Worm (Caenorhabditis elegans) whole organism, young adult: ENCODE results near the gene F18G5.1.
A peak's percentile ranks its signal among the peaks of the same experiment; 100 is the strongest.

Experiments used
- B0336.3 ChIP-seq: fragments of 200-800 bp; sonication (Bioruptor generic); IDR thresholded peaks from 2 replicates; pipeline ENCODE4 v1.3.6; 2022; ENCODE audit warnings: missing genetic modification characterization, missing compliant biosample characterization
- F10E7.11 ChIP-seq: sonication (generic microtip); optimal IDR thresholded peaks from 2 replicates; lab custom pipeline; 2017; ENCODE audit warnings: mild to moderate bottlenecking, missing genetic modification characterization, moderate library complexity, missing compliant biosample characterization
- F37B4.10 ChIP-seq: fragments of 200-800 bp; sonication (Bioruptor generic); IDR thresholded peaks from 2 replicates; pipeline ENCODE4 v1.3.6; 2022; ENCODE audit warnings: missing genetic modification characterization, missing compliant biosample characterization
- F52B5.7 ChIP-seq: sonication (generic microtip); optimal IDR thresholded peaks from 2 replicates; lab custom pipeline; 2016; ENCODE audit warnings: mild to moderate bottlenecking, missing genetic modification characterization, missing compliant biosample characterization
- F55B11.4 ChIP-seq: sonication (generic microtip); optimal IDR thresholded peaks from 2 replicates; lab custom pipeline; 2016; ENCODE audit warnings: missing compliant biosample characterization, missing genetic modification characterization, borderline replicate concordance; ENCODE audit not compliant: insufficient read depth
- ZK185.1 ChIP-seq: sonication (generic microtip); optimal IDR thresholded peaks from 2 replicates; lab custom pipeline; 2016; ENCODE audit warnings: mild to moderate bottlenecking, missing genetic modification characterization, missing compliant biosample characterization; ENCODE audit not compliant: poor library complexity, severe bottlenecking
- akir-1 ChIP-seq: fragments of 200-800 bp; sonication (Bioruptor generic); optimal IDR thresholded peaks from 2 replicates; lab custom pipeline; 2018; ENCODE audit warnings: mild to moderate bottlenecking, missing genetic modification characterization, moderate library complexity, missing compliant biosample characterization
- aptf-3 ChIP-seq: fragments of 200-800 bp; sonication (Bioruptor generic); IDR thresholded peaks from 2 replicates; pipeline ENCODE4 v1.3.6; 2022; ENCODE audit warnings: missing genetic modification characterization, missing compliant biosample characterization
- atf-7 ChIP-seq: sonication (generic microtip); optimal IDR thresholded peaks from 2 replicates; lab custom pipeline; 2017; ENCODE audit warnings: mild to moderate bottlenecking, missing genetic modification characterization, missing compliant biosample characterization
- cebp-1 ChIP-seq, 2 experiments: fragments of 200-800 bp in 1 of 2; sonication (Bioruptor generic) in 1 of 2; sonication (generic microtip) in 1 of 2; IDR thresholded peaks in 1 of 2; optimal IDR thresholded peaks in 1 of 2; 2 replicates each; pipeline versions ENCODE4 v1.3.6 to Lab custom; 2017 to 2022; ENCODE audit warnings: missing compliant biosample characterization in 2 of 2, missing genetic modification characterization in 2 of 2, mild to moderate bottlenecking in 1 of 2, missing genetic modification reagents in 1 of 2, moderate library complexity in 1 of 2
- cebp-2 ChIP-seq: fragments of 200-800 bp; sonication (Bioruptor generic); IDR thresholded peaks from 2 replicates; pipeline ENCODE4 v1.3.6; 2022; ENCODE audit warnings: missing genetic modification characterization, missing compliant biosample characterization
- dpff-1 ChIP-seq: sonication (generic microtip); optimal IDR thresholded peaks from 2 replicates; lab custom pipeline; 2017; ENCODE audit warnings: mild to moderate bottlenecking, missing genetic modification characterization, missing compliant biosample characterization
- efl-1 ChIP-seq: fragments of 150-350 bp; optimal IDR thresholded peaks from 2 replicates; lab custom pipeline; 2014; ENCODE audit warnings: missing biosample characterization, missing genetic modification reagents, missing genetic modification characterization
- egl-44 ChIP-seq: fragments of 200-800 bp; sonication (Bioruptor generic); IDR thresholded peaks from 2 replicates; pipeline ENCODE4 v1.3.6; 2022; ENCODE audit warnings: missing genetic modification reagents, missing genetic modification characterization, missing compliant biosample characterization
- ets-4 ChIP-seq: fragments of 200-800 bp; sonication (Bioruptor generic); optimal IDR thresholded peaks from 2 replicates; lab custom pipeline; 2018; ENCODE audit warnings: mild to moderate bottlenecking, missing genetic modification characterization, missing compliant biosample characterization
- hlh-12 ChIP-seq: sonication (generic microtip); optimal IDR thresholded peaks from 2 replicates; lab custom pipeline; 2016; ENCODE audit warnings: missing genetic modification characterization, missing compliant biosample characterization
- let-526 ChIP-seq: fragments of 200-800 bp; sonication (Bioruptor generic); IDR thresholded peaks from 2 replicates; pipeline ENCODE4 v1.3.6; 2022; ENCODE audit warnings: missing genetic modification reagents, missing genetic modification characterization, missing compliant biosample characterization
- let-607 ChIP-seq, 2 experiments: fragments of 200-800 bp in 1 of 2; sonication (Bioruptor generic) in 1 of 2; sonication (generic microtip) in 1 of 2; optimal IDR thresholded peaks; 2 replicates each; lab custom pipeline; 2016 to 2018; ENCODE audit warnings: mild to moderate bottlenecking in 2 of 2, missing compliant biosample characterization in 2 of 2, missing genetic modification characterization in 2 of 2, moderate library complexity in 2 of 2, missing genotype in 1 of 2
- lin-35 ChIP-seq, 3 experiments: fragments of 150-350 bp in 2 of 3; sonication (generic microtip) in 1 of 3; optimal IDR thresholded peaks; 2 replicates each; lab custom pipeline; 2014 to 2018; ENCODE audit warnings: missing biosample characterization in 3 of 3, missing genetic modification characterization in 3 of 3, missing genetic modification reagents in 3 of 3
- lin-40 ChIP-seq: sonication (generic microtip); optimal IDR thresholded peaks from 2 replicates; lab custom pipeline; 2016; ENCODE audit warnings: missing genetic modification characterization, mild to moderate bottlenecking, missing compliant biosample characterization, missing genotype, missing genetic modification reagents
- mxl-1 ChIP-seq: sonication (generic microtip); optimal IDR thresholded peaks from 2 replicates; lab custom pipeline; 2016; ENCODE audit warnings: missing genetic modification characterization, missing compliant biosample characterization
- nfyb-1 ChIP-seq: fragments of 200-800 bp; sonication (Bioruptor generic); IDR thresholded peaks from 2 replicates; pipeline ENCODE4 v1.3.6; 2022; ENCODE audit warnings: missing genetic modification reagents, missing genetic modification characterization, missing compliant biosample characterization
- nhr-80 ChIP-seq: sonication (generic microtip); optimal IDR thresholded peaks from 2 replicates; lab custom pipeline; 2016; ENCODE audit warnings: missing genetic modification characterization, missing compliant biosample characterization
- nhr-90 ChIP-seq: sonication (generic microtip); optimal IDR thresholded peaks from 2 replicates; lab custom pipeline; 2016; ENCODE audit warnings: missing genotype, mild to moderate bottlenecking, missing genetic modification characterization, missing compliant biosample characterization
- somi-1 ChIP-seq: fragments of 200-800 bp; sonication (Bioruptor generic); optimal IDR thresholded peaks from 2 replicates; lab custom pipeline; 2018; ENCODE audit warnings: mild to moderate bottlenecking, missing genetic modification characterization, missing compliant biosample characterization
- tbp1 ChIP-seq: fragments of 200-800 bp; sonication (Bioruptor generic); optimal IDR thresholded peaks from 2 replicates; lab custom pipeline; 2018; ENCODE audit warnings: mild to moderate bottlenecking, missing genetic modification characterization, missing compliant biosample characterization
- tbx-9 ChIP-seq: sonication (generic microtip); optimal IDR thresholded peaks from 2 replicates; lab custom pipeline; 2016; ENCODE audit warnings: borderline replicate concordance, missing genetic modification characterization, inconsistent platforms, missing compliant biosample characterization
- unc-130 ChIP-seq: sonication (generic microtip); optimal IDR thresholded peaks from 2 replicates; lab custom pipeline; 2016; ENCODE audit warnings: missing genetic modification reagents, missing genetic modification characterization, missing compliant biosample characterization
- unc-62 ChIP-seq: fragments of 150-350 bp; optimal IDR thresholded peaks from 2 replicates; lab custom pipeline; 2014; ENCODE audit warnings: missing biosample characterization, missing genetic modification reagents, missing genetic modification characterization
- xnd-1 ChIP-seq: sonication (generic microtip); optimal IDR thresholded peaks from 2 replicates; lab custom pipeline; 2016; ENCODE audit warnings: missing genotype, missing genetic modification reagents, missing genetic modification characterization, missing compliant biosample characterization
- zfh-2 ChIP-seq: fragments of 200-800 bp; sonication (Bioruptor generic); conservative IDR thresholded peaks from 2 replicates; pipeline ENCODE4 v1.3.6; 2022; ENCODE audit warnings: missing genetic modification reagents, missing genetic modification characterization, missing compliant biosample characterization
- zim-3 ChIP-seq: sonication (generic microtip); optimal IDR thresholded peaks from 2 replicates; lab custom pipeline; 2017; ENCODE audit warnings: mild to moderate bottlenecking, missing genetic modification characterization, moderate library complexity, missing compliant biosample characterization
- ztf-22 ChIP-seq: fragments of 200-800 bp; sonication (Bioruptor generic); optimal IDR thresholded peaks from 2 replicates; lab custom pipeline; 2018; ENCODE audit warnings: mild to moderate bottlenecking, missing genetic modification characterization, moderate library complexity, missing compliant biosample characterization
- ztf-26 ChIP-seq: sonication (generic microtip); optimal IDR thresholded peaks from 2 replicates; lab custom pipeline; 2017; ENCODE audit warnings: missing genetic modification characterization, missing compliant biosample characterization

The F18G5.1 gene

ce11 chrX:9259552-9259951, at the start of gene F18G5.1:
TSS of gene F18G5.1 (plus strand) at chrX:9259852.
- no peak for TF ChIP-seq efl-1 (GFP tag; lab: Kevin White, UChicago)
- TF ChIP-seq atf-7 (tag; lab: Kevin White, UChicago) = no peak
- no peak for TF ChIP-seq F55B11.4 (tag; lab: Kevin White, UChicago)
- no peak for TF ChIP-seq lin-35 (GFP tag; optimal IDR thresholded peaks at IDR 0.05; lab: Kevin White, UChicago)
- TF ChIP-seq somi-1 = no peak
- TF ChIP-seq nfyb-1 = no peak
- TF ChIP-seq unc-62 (GFP tag; lab: Kevin White, UChicago) = no peak
- no peak for TF ChIP-seq unc-130 (GFP tag; lab: Kevin White, UChicago)
- TF ChIP-seq aptf-3 (GFP tag; lab: Robert Waterston, UW) = no peak
- no peak for TF ChIP-seq ztf-26
- no peak for TF ChIP-seq cebp-2 (GFP tag; lab: Robert Waterston, UW)
- no peak for TF ChIP-seq let-526 (GFP tag; lab: Robert Waterston, UW)
- no peak for TF ChIP-seq hlh-12 (tag; lab: Kevin White, UChicago)
- no peak for TF ChIP-seq F37B4.10 (GFP tag; lab: Robert Waterston, UW)
- TF ChIP-seq egl-44 (GFP tag; lab: Robert Waterston, UW) = no peak
- TF ChIP-seq xnd-1 = no peak

ce11 chrX:9210086-9210485, 49.6 kb upstream of the F18G5.1 start:
- TF ChIP-seq F10E7.11 (tag; lab: Kevin White, UChicago) = no peak
- TF ChIP-seq akir-1 = no peak
- no peak for TF ChIP-seq ets-4 (GFP tag; lab: Kevin White, UChicago)
- no peak for TF ChIP-seq zim-3 (tag; lab: Kevin White, UChicago)
- peak; percentile 73 for TF ChIP-seq nhr-80 (tag; lab: Kevin White, UChicago)
- TF ChIP-seq B0336.3 (GFP tag; lab: Robert Waterston, UW) = no peak
- no peak for TF ChIP-seq F52B5.7 (tag; lab: Kevin White, UChicago)
- no peak for TF ChIP-seq ZK185.1 (tag; lab: Kevin White, UChicago)
- TF ChIP-seq, all 124 proteins: peak for 1

ce11 chrX:9212675-9213074, 47.0 kb upstream of the F18G5.1 start:
- TF ChIP-seq nhr-80 (tag; lab: Kevin White, UChicago) (peak; percentile 82), let-607 (tag; optimal IDR thresholded peaks at IDR 0.05; lab: Kevin White, UChicago) (peak; percentile 15 to 27), mxl-1 (tag; lab: Kevin White, UChicago) (no peak)

- TF ChIP-seq tbx-9 (tag; lab: Kevin White, UChicago) = no peak
- no peak for TF ChIP-seq cebp-1 (GFP tag; IDR thresholded peaks at IDR 0.05; lab: Robert Waterston, UW)
- peak; percentile 70 for TF ChIP-seq cebp-1 (tag; optimal IDR thresholded peaks at IDR 0.05; lab: Kevin White, UChicago)
- peak; percentile 91 for TF ChIP-seq nhr-80 (tag; lab: Kevin White, UChicago)
- TF ChIP-seq nhr-90 (tag; lab: Kevin White, UChicago) = peak; percentile 36
- peak; percentile 61 for TF ChIP-seq ztf-26
- TF ChIP-seq B0336.3 (GFP tag; lab: Robert Waterston, UW) = peak; percentile 67
- peak; percentile 48 for TF ChIP-seq atf-7 (tag; lab: Kevin White, UChicago)
- no peak for TF ChIP-seq zfh-2
- no peak for TF ChIP-seq dpff-1 (tag; lab: Kevin White, UChicago)
- peak; percentile 92 for TF ChIP-seq unc-62 (GFP tag; lab: Kevin White, UChicago)
- TF ChIP-seq ztf-22 (GFP tag; lab: Kevin White, UChicago) = peak; percentile 69
- TF ChIP-seq let-526 (GFP tag; lab: Robert Waterston, UW) = 0 out of 2 replicates have a peak, but pooled peaks have one; percentile 28
- peak; percentile 51 for TF ChIP-seq lin-40 (tag; lab: Kevin White, UChicago)
- TF ChIP-seq tbp1 = peak; percentile 15
- TF ChIP-seq, all 124 proteins: peak for 11
Measured at ce11 chrX:9213873-9214341, 45.7 kb upstream of the F18G5.1 start, which contains the start of gene C35B8.3. TSS of gene C35B8.3 (plus strand) at chrX:9213923.
